Worm (Caenorhabditis elegans): ENCODE measurements around the gene srsy-1.

DNA sequence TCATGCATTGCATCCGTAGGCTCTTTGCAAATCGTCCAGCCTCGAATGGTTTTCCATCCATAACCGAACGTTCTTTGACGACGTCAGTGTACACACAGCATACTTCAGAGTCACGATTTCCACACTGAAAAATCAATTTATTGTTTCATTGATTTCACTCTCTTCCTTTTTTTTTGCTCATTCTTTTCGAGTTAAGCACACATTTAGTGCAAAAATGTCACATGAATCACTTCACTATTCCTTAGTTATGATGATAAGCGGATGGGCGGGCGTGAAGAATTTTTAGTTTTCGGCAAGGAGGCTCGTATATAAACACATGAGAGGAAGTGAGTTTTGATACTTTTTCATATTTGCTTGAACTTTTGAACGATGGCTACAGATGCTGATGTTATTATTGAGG is 30.4 kb upstream of the srsy-1 start, which contains the start of gene txt-9:
- TF ChIP-seq let-607 (tag; optimal IDR thresholded peaks at IDR 0.05) (no peak), nfya-1 (tag; optimal IDR thresholded peaks at IDR 0.05; ENCODE audit: borderline replicate concordance, insufficient read depth) (no peak), chd-7 (tag; optimal IDR thresholded peaks at IDR 0.05) (no peak), ama-1 (optimal IDR thresholded peaks at IDR 0.05) (no peak), ama-1 (GFP tag; optimal IDR thresholded peaks at IDR 0.05) (no peak), zfh-2 (GFP tag; conservative IDR thresholded peaks at IDR 0.05) (no peak), ztf-28 (GFP tag; IDR thresholded peaks at IDR 0.05) (no peak), nhr-90 (tag; optimal IDR thresholded peaks at IDR 0.05) (no peak)

Measured in whole organism, young adult.